Worm (Caenorhabditis elegans) whole organism, late embryonic: ENCODE results near the gene scvp-1.

ENCODE experiments used
- ama-1 ChIP-seq: fragments of 150-350 bp; optimal IDR thresholded peaks from 2 replicates; lab custom pipeline; 2014
- ceh-9 ChIP-seq: sonication (generic microtip); optimal IDR thresholded peaks from 2 replicates; lab custom pipeline; 2016; ENCODE audit warnings: mild to moderate bottlenecking, missing genetic modification characterization, inconsistent platforms, missing compliant biosample characterization
- dve-1 ChIP-seq: sonication (generic microtip); optimal IDR thresholded peaks from 2 replicates; lab custom pipeline; 2017; ENCODE audit warnings: antibody characterized with exemption, mild to moderate bottlenecking, missing genetic modification characterization, missing compliant biosample characterization
- fkh-10 ChIP-seq: fragments of 150-350 bp; optimal IDR thresholded peaks from 2 replicates; lab custom pipeline; 2014; ENCODE audit warnings: missing biosample characterization, missing genetic modification reagents, missing genetic modification characterization
- odd-2 ChIP-seq: sonication (generic microtip); optimal IDR thresholded peaks from 2 replicates; lab custom pipeline; 2017; ENCODE audit warnings: antibody characterized with exemption, mild to moderate bottlenecking, missing genetic modification characterization, missing compliant biosample characterization
- pqm-1 ChIP-seq: sonication (generic microtip); optimal IDR thresholded peaks from 2 replicates; lab custom pipeline; 2016; ENCODE audit warnings: missing genetic modification characterization, missing compliant biosample characterization
- ref-2 ChIP-seq: sonication (generic microtip); optimal IDR thresholded peaks from 2 replicates; lab custom pipeline; 2016; ENCODE audit warnings: missing genetic modification characterization, missing compliant biosample characterization

DNA sequence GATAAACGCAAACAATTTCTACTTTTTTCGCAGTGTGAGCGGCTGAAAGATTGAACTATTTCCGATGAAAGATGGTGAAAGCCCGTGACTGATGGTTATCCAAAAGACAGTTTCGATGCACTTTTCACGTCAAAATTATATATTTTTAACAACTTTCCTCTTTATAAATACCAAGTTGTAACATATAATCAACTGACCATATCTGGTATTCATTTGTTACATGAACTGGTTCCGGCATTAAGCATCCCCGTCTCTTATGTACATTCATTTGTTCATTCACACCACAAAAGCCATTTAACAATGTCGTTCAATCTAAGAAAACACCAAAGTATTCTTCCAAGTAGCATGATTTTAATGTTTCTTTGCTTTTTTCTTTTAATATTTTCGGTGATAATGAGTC lies 47.6 kb downstream of the scvp-1 start, which contains the start of gene F32D8.2:
- no peak for TF ChIP-seq pqm-1
- TF ChIP-seq ceh-9 (tag; lab: Kevin White, UChicago) = no peak
- no peak for TF ChIP-seq odd-2
- TF ChIP-seq ama-1 (lab: Kevin White, UChicago) = no peak
- TF ChIP-seq fkh-10 (GFP tag; lab: Kevin White, UChicago) = no peak
- TF ChIP-seq dve-1 (tag; lab: Kevin White, UChicago) = no peak
- TF ChIP-seq ref-2 (tag; lab: Kevin White, UChicago) = no peak
